Fruit fly (Drosophila melanogaster): ENCODE data around the gene Taf12.

Taf12 gene

dm6 chr3R:11656614-11657216, 22.8 kb downstream of the Taf12 start (continued):
- TF ChIP-seq CG15601 (tag; optimal IDR thresholded peaks at IDR 0.05), result peak; percentile 94
- TF ChIP-seq sr (GFP tag; IDR thresholded peaks at IDR 0.05), result peak; percentile 84
- TF ChIP-seq CG6854 (GFP tag; optimal IDR thresholded peaks at IDR 0.05), result peak; percentile 91
- TF ChIP-seq Hmr (GFP tag; optimal IDR thresholded peaks at IDR 0.05), result peak; percentile 97
- TF ChIP-seq pan (optimal IDR thresholded peaks at IDR 0.05), result no peak
- peak in 1 of 2 experiments; percentile 98 for TF ChIP-seq pan (GFP tag; optimal IDR thresholded peaks at IDR 0.05 in 1 of 2, IDR thresholded peaks at IDR 0.05 in 1 of 2)
- peak; percentile 92 for TF ChIP-seq cwo (GFP tag; optimal IDR thresholded peaks at IDR 0.05)
- no peak for TF ChIP-seq pros (GFP tag; optimal IDR thresholded peaks at IDR 0.05)
- no peak for TF ChIP-seq hb (GFP tag; IDR thresholded peaks at IDR 0.05; ENCODE audit: partially characterized antibody)
- peak; percentile 87 for TF ChIP-seq gt (GFP tag; IDR thresholded peaks at IDR 0.05)
- peak; percentile 91 for TF ChIP-seq Abd-B (GFP tag; optimal IDR thresholded peaks at IDR 0.05)
- peak; percentile 90 for TF ChIP-seq ro (GFP tag; IDR thresholded peaks at IDR 0.05)
- TF ChIP-seq BtbVII (GFP tag; optimal IDR thresholded peaks at IDR 0.05), result peak; percentile 95
- peak; percentile 97 for TF ChIP-seq Xbp1 (GFP tag; optimal IDR thresholded peaks at IDR 0.05)
- TF ChIP-seq CG4707 (GFP tag; optimal IDR thresholded peaks at IDR 0.05), result peak; percentile 93
- peak; percentile 92 for TF ChIP-seq nau (GFP tag; optimal IDR thresholded peaks at IDR 0.05)
- TF ChIP-seq ftz-f1 (GFP tag; optimal IDR thresholded peaks at IDR 0.05), result peak; percentile 53
- TF ChIP-seq CG3995 (GFP tag; optimal IDR thresholded peaks at IDR 0.05), result peak; percentile 65
- no peak for TF ChIP-seq Dfd (GFP tag; optimal IDR thresholded peaks at IDR 0.05)
- peak; percentile 96 for TF ChIP-seq CG33213 (GFP tag; optimal IDR thresholded peaks at IDR 0.05)
- peak; percentile 97 for TF ChIP-seq CG18599 (GFP tag; optimal IDR thresholded peaks at IDR 0.05)
- peak; percentile 93 for TF ChIP-seq jumu (GFP tag; optimal IDR thresholded peaks at IDR 0.05)
- peak; percentile 95 for TF ChIP-seq CG11504 (tag; optimal IDR thresholded peaks at IDR 0.05)
- peak; percentile 97 for TF ChIP-seq Ptx1 (GFP tag; IDR thresholded peaks at IDR 0.05)
- peak; percentile 92 for TF ChIP-seq Hr3 (GFP tag; optimal IDR thresholded peaks at IDR 0.05)
- TF ChIP-seq CG12391 (tag; optimal IDR thresholded peaks at IDR 0.05), result peak; percentile 98
- TF ChIP-seq CG11456 (GFP tag; IDR thresholded peaks at IDR 0.05), result peak; percentile 97
- TF ChIP-seq CG32772 (GFP tag; IDR thresholded peaks at IDR 0.05), result peak; percentile 97
- TF ChIP-seq Med (GFP tag), result peak; percentile 100
- TF ChIP-seq CG7271 (tag; optimal IDR thresholded peaks at IDR 0.05), result peak; percentile 69
- TF ChIP-seq sima (GFP tag; optimal IDR thresholded peaks at IDR 0.05), result peak; percentile 74
- 0 out of 3 replicates have a peak, but pooled peaks have one; percentile 13 for TF ChIP-seq Doc3 (GFP tag; IDR thresholded peaks at IDR 0.05; ENCODE audit: partially characterized antibody)
- TF ChIP-seq org-1 (GFP tag; optimal IDR thresholded peaks at IDR 0.05), result peak; percentile 92
- peak; percentile 91 for TF ChIP-seq sens-2 (GFP tag; IDR thresholded peaks at IDR 0.05)
- TF ChIP-seq psq (GFP tag; optimal IDR thresholded peaks at IDR 0.05), result peak; percentile 84
- peak; percentile 95 for TF ChIP-seq otp (GFP tag; IDR thresholded peaks at IDR 0.05)
- TF ChIP-seq sc (optimal IDR thresholded peaks at IDR 0.05), result no peak
- peak; percentile 92 for TF ChIP-seq sc (GFP tag; optimal IDR thresholded peaks at IDR 0.05)
- TF ChIP-seq twi (tag; optimal IDR thresholded peaks at IDR 0.05), result peak; percentile 82
- no peak for TF ChIP-seq CG14860 (GFP tag; IDR thresholded peaks at IDR 0.05; ENCODE audit: partially characterized antibody)
- TF ChIP-seq CG5953 (GFP tag; IDR thresholded peaks at IDR 0.05), result peak; percentile 94
- TF ChIP-seq Drgx (GFP tag; IDR thresholded peaks at IDR 0.05), result peak; percentile 99
- TF ChIP-seq ssp (GFP tag; IDR thresholded peaks at IDR 0.05), result peak; percentile 88
- peak; percentile 83 for TF ChIP-seq aop (GFP tag; IDR thresholded peaks at IDR 0.05)
- peak; percentile 72 for TF ChIP-seq CG17186 (GFP tag; optimal IDR thresholded peaks at IDR 0.05)
- TF ChIP-seq hbn (GFP tag; IDR thresholded peaks at IDR 0.05; ENCODE audit: partially characterized antibody), result no peak; the same call in 1 of the 2 replicates
- TF ChIP-seq Poxn (GFP tag; IDR thresholded peaks at IDR 0.05), result peak; percentile 95
- TF ChIP-seq dm (GFP tag; optimal IDR thresholded peaks at IDR 0.05), result peak; percentile 87
- TF ChIP-seq CG1529 (GFP tag; optimal IDR thresholded peaks at IDR 0.05), result peak; percentile 93
- no peak for TF ChIP-seq Tbp (GFP tag; optimal IDR thresholded peaks at IDR 0.05)

Measured in whole organism, embryonic.